Worm (Caenorhabditis elegans): ENCODE measurements around the gene cnt-1.

The cnt-1 gene

ce11 chrII:12051601-12052000 lies 37.1 kb downstream of the cnt-1 start:
- TF ChIP-seq nhr-11 (tag; optimal IDR thresholded peaks at IDR 0.05) = no peak
- TF ChIP-seq ama-1 (optimal IDR thresholded peaks at IDR 0.05) = peak; percentile 6
- TF ChIP-seq pha-4 (tag; optimal IDR thresholded peaks at IDR 0.05) = no peak
- no peak for TF ChIP-seq R02D3.7 (tag; optimal IDR thresholded peaks at IDR 0.05)
- no peak for TF ChIP-seq nfya-1 (tag; optimal IDR thresholded peaks at IDR 0.05; ENCODE audit: insufficient read depth)
- TF ChIP-seq lsy-12 (tag; optimal IDR thresholded peaks at IDR 0.05) = no peak
- TF ChIP-seq fkh-10 (GFP tag; optimal IDR thresholded peaks at IDR 0.05) = no peak
- no peak for TF ChIP-seq tbx-2 (tag; optimal IDR thresholded peaks at IDR 0.05)
- no peak for TF ChIP-seq elt-3 (tag; optimal IDR thresholded peaks at IDR 0.05)
- TF ChIP-seq fos-1 (tag; optimal IDR thresholded peaks at IDR 0.05) = no peak
- TF ChIP-seq nhr-23 (tag; optimal IDR thresholded peaks at IDR 0.05) = peak; percentile 48
- TF ChIP-seq jun-1 (tag; optimal IDR thresholded peaks at IDR 0.05) = no peak
- TF ChIP-seq nhr-25 (tag; optimal IDR thresholded peaks at IDR 0.05) = peak; percentile 53
- TF ChIP-seq hmg-11 (tag; optimal IDR thresholded peaks at IDR 0.05) = no peak
- no peak for TF ChIP-seq nhr-12 (tag; optimal IDR thresholded peaks at IDR 0.05)
- TF ChIP-seq nhr-67 (tag; optimal IDR thresholded peaks at IDR 0.05) = no peak
- no peak for TF ChIP-seq pqm-1 (tag; optimal IDR thresholded peaks at IDR 0.05)
- TF ChIP-seq ztf-11 (tag; optimal IDR thresholded peaks at IDR 0.05) = no peak
- TF ChIP-seq nhr-43 (tag; optimal IDR thresholded peaks at IDR 0.05; ENCODE audit: poor library complexity, severe bottlenecking) = peak; percentile 83

ce11 chrII:12050607-12051006 lies 38.1 kb downstream of the cnt-1 start:
- no peak for TF ChIP-seq nhr-12 (tag; optimal IDR thresholded peaks at IDR 0.05)
- peak; percentile 16 for TF ChIP-seq nhr-25 (tag; optimal IDR thresholded peaks at IDR 0.05)
- TF ChIP-seq nhr-23 (tag; optimal IDR thresholded peaks at IDR 0.05) = peak; percentile 59
- no peak for TF ChIP-seq nhr-237 (tag; optimal IDR thresholded peaks at IDR 0.05)
- TF ChIP-seq nfya-1 (tag; optimal IDR thresholded peaks at IDR 0.05; ENCODE audit: insufficient read depth) = no peak
- TF ChIP-seq daf-12 (tag; optimal IDR thresholded peaks at IDR 0.05) = no peak
- no peak for TF ChIP-seq skn-1 (tag; optimal IDR thresholded peaks at IDR 0.05)
- peak; percentile 49 for TF ChIP-seq nhr-43 (tag; optimal IDR thresholded peaks at IDR 0.05; ENCODE audit: poor library complexity, severe bottlenecking)
- TF ChIP-seq pqm-1 (tag; optimal IDR thresholded peaks at IDR 0.05) = no peak
- no peak for TF ChIP-seq snpc-4 (tag; optimal IDR thresholded peaks at IDR 0.05)
- no peak for TF ChIP-seq zag-1 (tag; optimal IDR thresholded peaks at IDR 0.05)
- no peak for TF ChIP-seq egl-5 (tag; optimal IDR thresholded peaks at IDR 0.05)
- TF ChIP-seq ceh-82 (tag; optimal IDR thresholded peaks at IDR 0.05) = no peak
- TF ChIP-seq sea-2 (GFP tag; optimal IDR thresholded peaks at IDR 0.05) = no peak

- TF ChIP-seq nhr-23 (tag; optimal IDR thresholded peaks at IDR 0.05) (no peak), ztf-11 (tag; optimal IDR thresholded peaks at IDR 0.05) (no peak), fkh-10 (GFP tag; optimal IDR thresholded peaks at IDR 0.05) (no peak), lin-15B (tag; optimal IDR thresholded peaks at IDR 0.05) (no peak), jun-1 (tag; optimal IDR thresholded peaks at IDR 0.05) (no peak), mml-1 (tag; optimal IDR thresholded peaks at IDR 0.05) (no peak), nhr-43 (tag; optimal IDR thresholded peaks at IDR 0.05; ENCODE audit: poor library complexity, severe bottlenecking) (no peak), tbx-2 (tag; optimal IDR thresholded peaks at IDR 0.05) (no peak), aly-2 (tag; optimal IDR thresholded peaks at IDR 0.05) (no peak), nhr-77 (tag; optimal IDR thresholded peaks at IDR 0.05) (no peak), ceh-9 (tag; optimal IDR thresholded peaks at IDR 0.05) (no peak), unc-39 (tag; optimal IDR thresholded peaks at IDR 0.05) (no peak), nhr-237 (tag; optimal IDR thresholded peaks at IDR 0.05) (no peak), nhr-11 (tag; optimal IDR thresholded peaks at IDR 0.05) (no peak), ceh-28 (tag; optimal IDR thresholded peaks at IDR 0.05) (no peak), eor-1 (tag; optimal IDR thresholded peaks at IDR 0.05) (no peak), elt-2 (tag; optimal IDR thresholded peaks at IDR 0.05) (no peak), R02D3.7 (tag; optimal IDR thresholded peaks at IDR 0.05) (no peak)
Observed at ce11 chrII:12049281-12049680, 39.4 kb downstream of the cnt-1 start, which contains the start of gene nadk-2. Gene nadk-2 (plus strand): TSS chrII:12049581.

All from whole organism, L3 larva.